Fruit fly (Drosophila melanogaster) whole organism: Measurements from ENCODE around the gene Rint1.

Experiments used
- CG8478 ChIP-seq: fragments of >200 bp; optimal IDR thresholded peaks from 2 replicates; lab custom pipeline; 2018; ENCODE audit warnings: inconsistent platforms
- pan ChIP-seq: fragments of >200 bp; optimal IDR thresholded peaks from 2 replicates; lab custom pipeline; 2017
- psq ChIP-seq: fragments of >200 bp; optimal IDR thresholded peaks from 2 replicates; lab custom pipeline; 2017
- usp ChIP-seq: fragments of >200 bp; optimal IDR thresholded peaks from 2 replicates; lab custom pipeline; 2017; ENCODE audit warnings: missing biosample characterization, missing genetic modification characterization, mixed read lengths

DNA sequence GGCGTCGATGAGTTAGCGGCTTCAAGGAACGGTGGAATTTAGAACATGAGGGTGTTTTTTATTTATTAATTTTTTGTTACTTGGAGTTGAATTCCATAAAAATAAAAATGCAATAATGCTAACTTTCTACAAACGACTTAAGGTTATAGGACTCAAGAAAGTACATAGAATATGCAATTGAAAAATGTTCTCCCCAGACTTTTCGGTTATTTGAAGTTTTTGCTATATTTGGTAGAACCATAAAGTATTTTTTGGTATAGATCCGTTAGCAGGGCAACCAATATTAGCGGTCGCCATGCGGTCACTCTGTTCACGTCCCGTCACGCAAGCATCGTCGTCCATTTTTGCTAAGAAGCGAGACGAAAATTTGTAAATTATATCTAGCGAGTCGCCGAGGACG, 46.1 kb downstream of the Rint1 start, which contains the start of gene akirin:
- TF ChIP-seq psq (lab: Kevin White, UChicago) (no peak), CG8478 (no peak), pan (lab: Kevin White, UChicago) (no peak), usp (no peak)
